Fruit fly (Drosophila melanogaster) whole organism, embryonic: ENCODE measurements around the gene mat.
A peak's percentile ranks its signal among the peaks of the same experiment; 100 is the strongest.

Source experiments
- Adf1 ChIP-seq: fragments of 200-800 bp; sonication (Bioruptor generic); IDR thresholded peaks from 2 replicates; pipeline ENCODE4 v1.3.6; 2022; ENCODE audit warnings: missing biosample characterization, missing genetic modification characterization
- Aef1 ChIP-seq: fragments of 200-800 bp; sonication (Bioruptor generic); IDR thresholded peaks from 3 replicates; pipeline ENCODE4 v1.3.6; 2022; ENCODE audit warnings: missing biosample characterization, missing genetic modification characterization
- Atf-2 ChIP-seq: fragments of 200-800 bp; sonication (Bioruptor generic); optimal IDR thresholded peaks from 2 replicates; lab custom pipeline; 2016; ENCODE audit warnings: missing biosample characterization, missing genetic modification characterization
- CG10543 ChIP-seq: fragments of 200-800 bp; sonication (Bioruptor generic); optimal IDR thresholded peaks from 3 replicates; lab custom pipeline; 2017; ENCODE audit warnings: missing biosample characterization, mild to moderate bottlenecking, missing genetic modification characterization, moderate library complexity
- CG14441 ChIP-seq: fragments of 200-800 bp; sonication (Bioruptor generic); IDR thresholded peaks from 2 replicates; pipeline ENCODE4 v1.3.6; 2022; ENCODE audit warnings: missing biosample characterization, missing genetic modification characterization
- CG14710 ChIP-seq: fragments of 200-800 bp; sonication (Bioruptor generic); optimal IDR thresholded peaks from 3 replicates; lab custom pipeline; 2019; ENCODE audit warnings: missing biosample characterization, mild to moderate bottlenecking, missing genetic modification characterization, moderate library complexity
- CG15269 ChIP-seq: fragments of 200-800 bp; sonication (Bioruptor generic); optimal IDR thresholded peaks from 2 replicates; lab custom pipeline; 2018; ENCODE audit warnings: missing biosample characterization, mild to moderate bottlenecking, missing genetic modification characterization, moderate library complexity
- CG18262 ChIP-seq: fragments of 200-800 bp; optimal IDR thresholded peaks from 3 replicates; lab custom pipeline; 2019; ENCODE audit warnings: missing biosample characterization, mild to moderate bottlenecking, missing genetic modification characterization, moderate library complexity
- CG2875 ChIP-seq: fragments of 200-800 bp; sonication (Bioruptor generic); optimal IDR thresholded peaks from 2 replicates; lab custom pipeline; 2017; ENCODE audit warnings: missing biosample characterization, mild to moderate bottlenecking, missing genetic modification characterization, missing genetic modification reagents
- CG30431 ChIP-seq: fragments of 200-800 bp; sonication (Bioruptor generic); optimal IDR thresholded peaks from 2 replicates; lab custom pipeline; 2017; ENCODE audit warnings: missing biosample characterization, missing genetic modification characterization
- CG3281 ChIP-seq: fragments of 200-800 bp; sonication (Bioruptor generic); optimal IDR thresholded peaks from 3 replicates; lab custom pipeline; 2017; ENCODE audit warnings: missing biosample characterization, mild to moderate bottlenecking, missing genetic modification characterization
- CG34376 ChIP-seq: fragments of 200-800 bp; sonication (Bioruptor generic); optimal IDR thresholded peaks from 2 replicates; lab custom pipeline; 2018; ENCODE audit warnings: missing biosample characterization, mild to moderate bottlenecking, missing genetic modification characterization
- CG6254 ChIP-seq: fragments of 200-800 bp; sonication (Bioruptor generic); optimal IDR thresholded peaks from 3 replicates; lab custom pipeline; 2017; ENCODE audit warnings: mild to moderate bottlenecking, missing biosample characterization, missing genetic modification reagents, missing genetic modification characterization
- CG6272 ChIP-seq: fragments of 200-800 bp; sonication (Bioruptor generic); IDR thresholded peaks from 2 replicates; pipeline ENCODE4 v1.3.6; 2022; ENCODE audit warnings: missing biosample characterization, missing genetic modification characterization
- CG6683 ChIP-seq: fragments of 200-800 bp; sonication (Bioruptor generic); optimal IDR thresholded peaks from 2 replicates; lab custom pipeline; 2017; ENCODE audit warnings: missing biosample characterization, mild to moderate bottlenecking, missing genetic modification characterization, missing genetic modification reagents
- CG6765 ChIP-seq: fragments of 200-800 bp; sonication (Bioruptor generic); optimal IDR thresholded peaks from 3 replicates; lab custom pipeline; 2017; ENCODE audit warnings: missing biosample characterization, mild to moderate bottlenecking, missing genetic modification characterization
- CG6854 ChIP-seq: fragments of 200-800 bp; sonication (Bioruptor generic); optimal IDR thresholded peaks from 3 replicates; lab custom pipeline; 2017; ENCODE audit warnings: missing biosample characterization, mild to moderate bottlenecking, missing genetic modification characterization
- CG7745 ChIP-seq: fragments of 200-800 bp; sonication (Bioruptor generic); optimal IDR thresholded peaks from 2 replicates; lab custom pipeline; 2018; ENCODE audit warnings: missing biosample characterization, mild to moderate bottlenecking, missing genetic modification characterization, moderate library complexity
- CG7928 ChIP-seq: fragments of 200-800 bp; sonication (Bioruptor generic); optimal IDR thresholded peaks from 2 replicates; lab custom pipeline; 2017; ENCODE audit warnings: missing biosample characterization, mild to moderate bottlenecking, missing genetic modification characterization
- CG7963 ChIP-seq: fragments of 200-800 bp; sonication (Bioruptor generic); IDR thresholded peaks from 3 replicates; pipeline ENCODE4 v1.3.6; 2022; ENCODE audit warnings: missing biosample characterization, missing genetic modification characterization; ENCODE audit not compliant: partially characterized antibody
- CG9437 ChIP-seq: fragments of 200-800 bp; sonication (Bioruptor generic); optimal IDR thresholded peaks from 2 replicates; lab custom pipeline; 2018; ENCODE audit warnings: missing biosample characterization, mild to moderate bottlenecking, missing genetic modification characterization
- CG9797 ChIP-seq: fragments of 200-800 bp; sonication (Bioruptor generic); optimal IDR thresholded peaks from 3 replicates; lab custom pipeline; 2018; ENCODE audit warnings: missing biosample characterization, mild to moderate bottlenecking, missing genetic modification characterization
- Drgx ChIP-seq: fragments of 200-800 bp; sonication (Bioruptor generic); IDR thresholded peaks from 2 replicates; pipeline ENCODE4 v1.3.6; 2022; ENCODE audit warnings: missing biosample characterization, missing genetic modification characterization
- Ets65A ChIP-seq: fragments of 200-800 bp; sonication (Bioruptor generic); peaks from one replicate; lab custom pipeline; 2016; ENCODE audit warnings: missing biosample characterization, missing genetic modification characterization
- Ets97D ChIP-seq: fragments of 200-800 bp; sonication (Bioruptor generic); optimal IDR thresholded peaks from 3 replicates; lab custom pipeline; 2016; ENCODE audit warnings: missing biosample characterization, missing genetic modification characterization
- Fer3 ChIP-seq: fragments of 200-800 bp; sonication (Bioruptor generic); optimal IDR thresholded peaks from 2 replicates; lab custom pipeline; 2018; ENCODE audit warnings: missing biosample characterization, mild to moderate bottlenecking, missing genetic modification characterization, moderate library complexity
- HLH54F ChIP-seq: fragments of 200-800 bp; sonication (Bioruptor generic); optimal IDR thresholded peaks from 3 replicates; lab custom pipeline; 2016; ENCODE audit warnings: missing biosample characterization, missing genetic modification characterization
- Hey ChIP-seq: fragments of 200-800 bp; sonication (Bioruptor generic); optimal IDR thresholded peaks from 3 replicates; lab custom pipeline; 2018; ENCODE audit warnings: missing biosample characterization, mild to moderate bottlenecking, missing genetic modification characterization
- Hmr ChIP-seq: fragments of 200-800 bp; sonication (Bioruptor generic); optimal IDR thresholded peaks from 3 replicates; lab custom pipeline; 2017; ENCODE audit warnings: mild to moderate bottlenecking, missing biosample characterization, missing genetic modification reagents, missing genetic modification characterization
- Hr78 ChIP-seq, 2 experiments: fragments of 200-800 bp in 1 of 2; fragments of >200 bp in 1 of 2; sonication (Bioruptor generic) in 1 of 2; optimal IDR thresholded peaks; 2 replicates each; lab custom pipeline; 2017 to 2019; ENCODE audit warnings: missing biosample characterization in 2 of 2, missing genetic modification characterization in 2 of 2, mild to moderate bottlenecking in 1 of 2, moderate library complexity in 1 of 2
- Lpt ChIP-seq: fragments of >200 bp; optimal IDR thresholded peaks from 2 replicates; lab custom pipeline; 2018; ENCODE audit warnings: missing biosample characterization, missing genetic modification characterization
- Sry-δ ChIP-seq: fragments of 200-800 bp; sonication (Bioruptor generic); optimal IDR thresholded peaks from 2 replicates; lab custom pipeline; 2016; ENCODE audit warnings: missing biosample characterization, missing genetic modification characterization
- btn ChIP-seq: fragments of 200-800 bp; sonication (Bioruptor generic); optimal IDR thresholded peaks from 2 replicates; lab custom pipeline; 2016; ENCODE audit warnings: missing biosample characterization, missing genetic modification characterization
- en ChIP-seq: fragments of 200-800 bp; sonication (Bioruptor generic); optimal IDR thresholded peaks from 2 replicates; lab custom pipeline; 2016; ENCODE audit warnings: missing biosample characterization, missing genetic modification characterization
- ftz-f1 ChIP-seq: fragments of 200-800 bp; sonication (Bioruptor generic); optimal IDR thresholded peaks from 2 replicates; lab custom pipeline; 2016; ENCODE audit warnings: missing biosample characterization, missing genetic modification characterization
- grn ChIP-seq: fragments of 200-800 bp; sonication (Bioruptor generic); optimal IDR thresholded peaks from 3 replicates; lab custom pipeline; 2017; ENCODE audit warnings: missing biosample characterization, missing genetic modification characterization
- hb ChIP-seq: fragments of 200-800 bp; sonication (Bioruptor generic); IDR thresholded peaks from 3 replicates; pipeline ENCODE4 v1.3.6; 2022; ENCODE audit warnings: missing biosample characterization, missing genetic modification characterization; ENCODE audit not compliant: partially characterized antibody
- her ChIP-seq: fragments of 200-800 bp; sonication (Bioruptor generic); optimal IDR thresholded peaks from 2 replicates; lab custom pipeline; 2016; ENCODE audit warnings: missing biosample characterization, missing genetic modification characterization
- jing ChIP-seq: fragments of 200-800 bp; sonication (Bioruptor generic); optimal IDR thresholded peaks from 2 replicates; lab custom pipeline; 2018; ENCODE audit warnings: missing biosample characterization, mild to moderate bottlenecking, missing genetic modification characterization
- lbe ChIP-seq: fragments of 200-800 bp; sonication (Bioruptor generic); optimal IDR thresholded peaks from 2 replicates; lab custom pipeline; 2016; ENCODE audit warnings: missing biosample characterization, mild to moderate bottlenecking, missing genetic modification characterization
- maf-S ChIP-seq: fragments of 200-800 bp; sonication (Bioruptor generic); optimal IDR thresholded peaks from 2 replicates; lab custom pipeline; 2016; ENCODE audit warnings: missing biosample characterization, missing genetic modification characterization
- nau ChIP-seq: fragments of 200-800 bp; sonication (Bioruptor generic); optimal IDR thresholded peaks from 3 replicates; lab custom pipeline; 2017; ENCODE audit warnings: missing biosample characterization, mild to moderate bottlenecking, missing genetic modification characterization, missing genetic modification reagents
- nerfin-2 ChIP-seq: fragments of 200-800 bp; sonication (Bioruptor generic); IDR thresholded peaks from 2 replicates; pipeline ENCODE4 v1.3.6; 2022; ENCODE audit warnings: missing biosample characterization, missing genetic modification characterization; ENCODE audit not compliant: partially characterized antibody
- otp ChIP-seq: fragments of 200-800 bp; sonication (Bioruptor generic); IDR thresholded peaks from 3 replicates; pipeline ENCODE4, ENCODE4 v1.3.6; 2022; ENCODE audit warnings: missing biosample characterization, missing genetic modification characterization
- schlank ChIP-seq: fragments of 200-800 bp; sonication (Bioruptor generic); optimal IDR thresholded peaks from 2 replicates; lab custom pipeline; 2018; ENCODE audit warnings: missing biosample characterization, mild to moderate bottlenecking, missing genetic modification characterization
- slou ChIP-seq: fragments of 200-800 bp; sonication (Bioruptor generic); optimal IDR thresholded peaks from 3 replicates; lab custom pipeline; 2016; ENCODE audit warnings: missing biosample characterization, missing genetic modification characterization
- slp2 ChIP-seq: fragments of 200-800 bp; sonication (Bioruptor generic); optimal IDR thresholded peaks from 2 replicates; lab custom pipeline; 2016; ENCODE audit warnings: missing biosample characterization, missing genetic modification characterization
- stc ChIP-seq: fragments of 200-800 bp; sonication (Bioruptor generic); IDR thresholded peaks from 2 replicates; pipeline ENCODE4 v1.3.6; 2022; ENCODE audit warnings: missing biosample characterization, missing genetic modification characterization
- vnd ChIP-seq: fragments of 200-800 bp; sonication (Bioruptor generic); IDR thresholded peaks from 3 replicates; pipeline ENCODE4 v1.3.6; 2022; ENCODE audit warnings: missing biosample characterization, missing genetic modification characterization; ENCODE audit not compliant: partially characterized antibody
- wek ChIP-seq: fragments of 200-800 bp; sonication (Bioruptor generic); optimal IDR thresholded peaks from 3 replicates; lab custom pipeline; 2018; ENCODE audit warnings: missing biosample characterization, mild to moderate bottlenecking, missing genetic modification characterization, moderate library complexity

The mat gene

DNA sequence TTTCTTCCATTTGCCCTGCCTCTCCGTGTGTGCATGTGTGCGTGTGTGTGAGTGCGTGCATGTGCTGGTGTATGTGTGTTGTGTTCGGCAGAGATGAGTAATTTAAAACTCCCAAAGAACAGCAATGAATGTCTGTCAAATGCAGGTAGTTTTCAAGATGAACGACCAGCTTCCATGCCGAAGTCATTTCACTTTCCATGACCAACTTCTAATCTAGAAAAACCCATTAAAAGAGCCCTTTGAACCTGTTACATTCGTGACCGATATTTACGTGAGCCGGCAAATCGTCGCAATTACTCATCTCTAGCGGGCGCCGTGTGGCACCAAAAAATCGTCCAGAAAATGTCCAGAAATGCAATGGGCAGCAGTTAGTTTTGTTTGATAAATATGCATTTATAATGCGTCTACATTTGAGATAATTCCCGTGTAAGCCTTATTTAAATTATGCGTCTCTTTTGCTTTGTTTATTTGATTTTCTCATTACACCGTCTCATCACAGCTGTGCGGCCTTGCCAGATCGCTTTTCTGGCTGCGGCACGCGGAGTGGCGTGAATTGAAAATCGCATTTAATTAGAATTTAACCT lies 30.2 kb upstream of the mat start (continued):
- peak; percentile 57 for TF ChIP-seq CG6272 (GFP tag; lab: Robert Waterston, UW)
- TF ChIP-seq CG2875 (GFP tag; lab: Kevin White, UChicago), result no peak
- TF ChIP-seq CG9437 (GFP tag; lab: Kevin White, UChicago), result peak; percentile 55
- peak; percentile 32 for TF ChIP-seq Ets97D (GFP tag; lab: Kevin White, UChicago)
- TF ChIP-seq otp (GFP tag; lab: Robert Waterston, UW), result no peak
- no peak for TF ChIP-seq ftz-f1
- TF ChIP-seq CG7963 (GFP tag; lab: Robert Waterston, UW), result peak; percentile 61; the same call in 2 of the 3 replicates
- peak; percentile 26 for TF ChIP-seq CG10543 (GFP tag; lab: Kevin White, UChicago)
- TF ChIP-seq CG14441 (GFP tag; lab: Robert Waterston, UW), result peak; percentile 30; the same call in 1 of the 2 replicates
- TF ChIP-seq CG18262 (tag; lab: Kevin White, UChicago), result no peak
- no peak for TF ChIP-seq CG7745 (tag; lab: Kevin White, UChicago)
- no peak for TF ChIP-seq nau (GFP tag; lab: Kevin White, UChicago)
- TF ChIP-seq CG6683 (GFP tag; lab: Kevin White, UChicago), result no peak
- no peak for TF ChIP-seq CG6765 (GFP tag; lab: Kevin White, UChicago)
- peak; percentile 86 for TF ChIP-seq her
- TF ChIP-seq Ets65A (GFP tag; lab: Kevin White, UChicago), result peak; percentile 92
- peak; percentile 6 for TF ChIP-seq CG3281 (GFP tag; lab: Kevin White, UChicago)
- peak; percentile 60 for TF ChIP-seq slp2
- peak; percentile 45 for TF ChIP-seq CG14710 (tag; lab: Kevin White, UChicago)
- no peak for TF ChIP-seq grn (GFP tag; lab: Kevin White, UChicago)
- TF ChIP-seq Hmr (GFP tag; lab: Kevin White, UChicago), result peak; percentile 32
- TF ChIP-seq Adf1 (GFP tag; lab: Robert Waterston, UW), result no peak
- TF ChIP-seq CG9797, result no peak
- TF ChIP-seq CG15269 (tag; lab: Kevin White, UChicago), result peak; percentile 18
- no peak for TF ChIP-seq schlank (tag; lab: Kevin White, UChicago)
- peak; percentile 85 for TF ChIP-seq vnd (GFP tag; lab: Robert Waterston, UW)
- TF ChIP-seq CG30431 (GFP tag; lab: Kevin White, UChicago), result no peak
- TF ChIP-seq Hey (tag; lab: Kevin White, UChicago), result no peak
- peak; percentile 12 for TF ChIP-seq Fer3 (tag; lab: Kevin White, UChicago)
- no peak for TF ChIP-seq wek
- TF ChIP-seq Aef1, result no peak
- TF ChIP-seq slou (GFP tag; lab: Kevin White, UChicago), result no peak
- TF ChIP-seq CG7928, result no peak
- TF ChIP-seq HLH54F (GFP tag; lab: Kevin White, UChicago), result peak; percentile 51
- TF ChIP-seq CG6854 (GFP tag; lab: Kevin White, UChicago), result no peak
- TF ChIP-seq Sry-δ, result peak; percentile 96
- TF ChIP-seq en (GFP tag; lab: Kevin White, UChicago), result no peak
- TF ChIP-seq lbe, result no peak
- no peak for TF ChIP-seq CG34376
- no peak for TF ChIP-seq btn (GFP tag; lab: Kevin White, UChicago)
- peak; percentile 76 for TF ChIP-seq nerfin-2 (GFP tag; lab: Robert Waterston, UW)
- TF ChIP-seq Atf-2 (GFP tag; lab: Kevin White, UChicago), result peak; percentile 47
- peak; percentile 51 for TF ChIP-seq maf-S (GFP tag; lab: Kevin White, UChicago)
- no peak for TF ChIP-seq jing
- no peak for TF ChIP-seq Lpt (GFP tag; lab: Kevin White, UChicago)
- TF ChIP-seq Hr78 (GFP tag; optimal IDR thresholded peaks at IDR 0.05; lab: Kevin White, UChicago), result no peak
- TF ChIP-seq hb, result peak; percentile 71; the same call in 2 of the 3 replicates
- TF ChIP-seq CG6254 (GFP tag; lab: Kevin White, UChicago), result no peak
- no peak for TF ChIP-seq Drgx (GFP tag; lab: Robert Waterston, UW)
- no peak for TF ChIP-seq stc
